Fruit fly (Drosophila melanogaster): ENCODE results near the gene CG14304.
A peak's percentile ranks its signal among the peaks of the same experiment; 100 is the strongest.

The CG14304 gene

dm6 chr3R:18617411-18617810 lies 3.7 kb downstream of the CG14304 start, which contains the start of gene CG7695:
TSS of gene CG7695 (minus strand) at chr3R:18617511.
- TF ChIP-seq Eip78C (GFP tag): peak; percentile 44
- no peak for TF ChIP-seq Hr39 (GFP tag; optimal IDR thresholded peaks at IDR 0.05)

- TF ChIP-seq Ets96B (tag; optimal IDR thresholded peaks at IDR 0.05) (no peak), CG6276 (GFP tag; optimal IDR thresholded peaks at IDR 0.05) (peak; percentile 32), vri (GFP tag; optimal IDR thresholded peaks at IDR 0.05) (no peak), CG11902 (GFP tag; optimal IDR thresholded peaks at IDR 0.05) (no peak), CG32006 (GFP tag; optimal IDR thresholded peaks at IDR 0.05) (peak; percentile 63), CG8119 (GFP tag; IDR thresholded peaks at IDR 0.05) (peak; percentile 62; the same call in 1 of the 3 replicates), fd85E (GFP tag; optimal IDR thresholded peaks at IDR 0.05) (no peak), CG8319 (GFP tag; optimal IDR thresholded peaks at IDR 0.05) (no peak), dsx (GFP tag; optimal IDR thresholded peaks at IDR 0.05; ENCODE audit: poor library complexity, severe bottlenecking) (no peak), Hr4 (GFP tag; optimal IDR thresholded peaks at IDR 0.05) (peak; percentile 46), CG4318 (GFP tag; optimal IDR thresholded peaks at IDR 0.05) (peak; percentile 30), ss (GFP tag; optimal IDR thresholded peaks at IDR 0.05) (no peak), Eip78C (GFP tag) (peak; percentile 73), Sox102F (GFP tag; optimal IDR thresholded peaks at IDR 0.05) (no peak), CG11294 (GFP tag; IDR thresholded peaks at IDR 0.05) (no peak), Lpt (GFP tag; optimal IDR thresholded peaks at IDR 0.05) (peak; percentile 19)
These were observed 5.1 kb downstream of the CG14304 start for dm6 chr3R:18616007-18616406.

dm6 chr3R:18598391-18598790 lies 22.7 kb downstream of the CG14304 start, which contains the start of gene Tssk:
TSS of gene Tssk (plus strand) at chr3R:18598691.
- TF ChIP-seq dsx (GFP tag; optimal IDR thresholded peaks at IDR 0.05; ENCODE audit: poor library complexity, severe bottlenecking) (no peak), spab (GFP tag; optimal IDR thresholded peaks at IDR 0.05) (no peak), Sox14 (GFP tag; optimal IDR thresholded peaks at IDR 0.05) (no peak), cyc (GFP tag; optimal IDR thresholded peaks at IDR 0.05) (no peak), CG1621 (tag; optimal IDR thresholded peaks at IDR 0.05) (no peak), CG8119 (GFP tag; IDR thresholded peaks at IDR 0.05) (no peak), CG6792 (GFP tag; optimal IDR thresholded peaks at IDR 0.05) (no peak), CG32006 (GFP tag; optimal IDR thresholded peaks at IDR 0.05) (no peak), CG10631 (GFP tag; optimal IDR thresholded peaks at IDR 0.05) (no peak), CG6808 (GFP tag; optimal IDR thresholded peaks at IDR 0.05) (no peak), Lpt (GFP tag; optimal IDR thresholded peaks at IDR 0.05) (no peak), CG11762 (GFP tag; optimal IDR thresholded peaks at IDR 0.05; ENCODE audit: insufficient read depth) (no peak), Sox102F (GFP tag; optimal IDR thresholded peaks at IDR 0.05) (no peak), CG6276 (GFP tag; optimal IDR thresholded peaks at IDR 0.05) (no peak)

dm6 chr3R:18590754-18591153 lies 30.4 kb downstream of the CG14304 start, which contains the start of gene qin:
TSS of gene qin (plus strand) at chr3R:18591027.
- no peak for TF ChIP-seq CG4318 (GFP tag; optimal IDR thresholded peaks at IDR 0.05)
- TF ChIP-seq Sox15 (GFP tag; optimal IDR thresholded peaks at IDR 0.05): no peak

- TF ChIP-seq Lpt (GFP tag; optimal IDR thresholded peaks at IDR 0.05) (no peak), Ets96B (tag; optimal IDR thresholded peaks at IDR 0.05) (no peak), CG6792 (GFP tag; optimal IDR thresholded peaks at IDR 0.05) (peak; percentile 15), CG8632 (GFP tag; optimal IDR thresholded peaks at IDR 0.05) (no peak), vri (GFP tag; optimal IDR thresholded peaks at IDR 0.05) (peak; percentile 44), fd59A (GFP tag; optimal IDR thresholded peaks at IDR 0.05) (no peak), CG11762 (GFP tag; optimal IDR thresholded peaks at IDR 0.05; ENCODE audit: insufficient read depth) (no peak), CG9139 (GFP tag; optimal IDR thresholded peaks at IDR 0.05) (no peak), salr (GFP tag; optimal IDR thresholded peaks at IDR 0.05) (no peak), CG15336 (GFP tag; IDR thresholded peaks at IDR 0.05) (peak; percentile 68), CG32006 (GFP tag; optimal IDR thresholded peaks at IDR 0.05) (no peak), esn (GFP tag; optimal IDR thresholded peaks at IDR 0.05) (no peak), topi (GFP tag; optimal IDR thresholded peaks at IDR 0.05) (peak; percentile 35), CG6808 (GFP tag; optimal IDR thresholded peaks at IDR 0.05) (no peak), cyc (GFP tag; optimal IDR thresholded peaks at IDR 0.05) (no peak), ss (GFP tag; optimal IDR thresholded peaks at IDR 0.05) (no peak), Eip75B (GFP tag; optimal IDR thresholded peaks at IDR 0.05) (no peak), CG6854 (GFP tag; optimal IDR thresholded peaks at IDR 0.05) (peak; percentile 10), Blimp-1 (GFP tag; optimal IDR thresholded peaks at IDR 0.05) (no peak), acj6 (GFP tag; optimal IDR thresholded peaks at IDR 0.05) (peak; percentile 24), CG10631 (GFP tag; optimal IDR thresholded peaks at IDR 0.05) (no peak), Sox14 (GFP tag; optimal IDR thresholded peaks at IDR 0.05) (peak; percentile 24), CG16779 (tag; optimal IDR thresholded peaks at IDR 0.05) (peak; percentile 39), dac (GFP tag; optimal IDR thresholded peaks at IDR 0.05) (no peak), CG8319 (GFP tag; optimal IDR thresholded peaks at IDR 0.05) (no peak), CG3032 (tag; optimal IDR thresholded peaks at IDR 0.05) (no peak)
These were observed 35.8 kb downstream of the CG14304 start for dm6 chr3R:18585259-18585858.
